Worm (Caenorhabditis elegans) whole organism, mixed stage, embryonic: ENCODE results near the gene npr-40.

Experiments
- M03D4.4 ChIP-seq: sonication (generic microtip); optimal IDR thresholded peaks from 2 replicates; lab custom pipeline; 2017; ENCODE audit warnings: mild to moderate bottlenecking, missing genetic modification characterization, missing compliant biosample characterization
- bed-3 ChIP-seq: fragments of 200-800 bp; sonication (Bioruptor generic); optimal IDR thresholded peaks from 3 replicates; lab custom pipeline; 2018; ENCODE audit warnings: mild to moderate bottlenecking, missing genetic modification characterization, moderate library complexity, missing compliant biosample characterization
- blmp-1 ChIP-seq: fragments of 150-350 bp; optimal IDR thresholded peaks from 2 replicates; lab custom pipeline; 2014; ENCODE audit warnings: missing biosample characterization, missing genetic modification characterization
- ceh-39 ChIP-seq: fragments of 150-350 bp; optimal IDR thresholded peaks from 2 replicates; lab custom pipeline; 2014; ENCODE audit warnings: missing biosample characterization, missing genetic modification characterization
- ceh-43 ChIP-seq: fragments of 200-800 bp; sonication (Bioruptor generic); optimal IDR thresholded peaks from 2 replicates; lab custom pipeline; 2018; ENCODE audit warnings: mild to moderate bottlenecking, missing genetic modification characterization, moderate library complexity, missing compliant biosample characterization
- ceh-83 ChIP-seq: fragments of 200-800 bp; sonication (Bioruptor generic); optimal IDR thresholded peaks from 2 replicates; lab custom pipeline; 2018; ENCODE audit warnings: mild to moderate bottlenecking, missing genetic modification characterization, missing compliant biosample characterization
- ces-1 ChIP-seq: fragments of 150-350 bp; optimal IDR thresholded peaks from 2 replicates; lab custom pipeline; 2014; ENCODE audit warnings: missing biosample characterization, missing genetic modification reagents, missing genetic modification characterization
- cnd-1 ChIP-seq: fragments of 200-800 bp; sonication (Bioruptor generic); optimal IDR thresholded peaks from 2 replicates; lab custom pipeline; 2018; ENCODE audit warnings: mild to moderate bottlenecking, missing genetic modification characterization, missing compliant biosample characterization
- drap-1 ChIP-seq: fragments of 200-800 bp; sonication (Bioruptor generic); optimal IDR thresholded peaks from 3 replicates; lab custom pipeline; 2018; ENCODE audit warnings: mild to moderate bottlenecking, missing genetic modification characterization, missing compliant biosample characterization
- elt-1 ChIP-seq: sonication (generic microtip); optimal IDR thresholded peaks from 2 replicates; lab custom pipeline; 2017; ENCODE audit warnings: missing genetic modification characterization, mild to moderate bottlenecking, missing compliant biosample characterization, antibody characterized with exemption, moderate library complexity, borderline replicate concordance; ENCODE audit not compliant: insufficient read depth
- elt-3 ChIP-seq: fragments of 150-350 bp; optimal IDR thresholded peaks from 2 replicates; lab custom pipeline; 2014; ENCODE audit warnings: missing biosample characterization, missing genetic modification characterization
- ham-2 ChIP-seq: fragments of 200-800 bp; sonication (Bioruptor generic); optimal IDR thresholded peaks from 2 replicates; lab custom pipeline; 2018; ENCODE audit warnings: mild to moderate bottlenecking, missing genetic modification characterization, missing compliant biosample characterization
- hlh-1 ChIP-seq: fragments of 150-350 bp; optimal IDR thresholded peaks from 2 replicates; lab custom pipeline; 2014; ENCODE audit warnings: missing biosample characterization, missing genetic modification reagents, missing genetic modification characterization
- lin-13 ChIP-seq: fragments of 150-350 bp; optimal IDR thresholded peaks from 2 replicates; lab custom pipeline; 2014; ENCODE audit warnings: missing biosample characterization, missing genetic modification characterization
- lsy-2 ChIP-seq: fragments of 150-350 bp; optimal IDR thresholded peaks from 2 replicates; lab custom pipeline; 2014; ENCODE audit warnings: missing biosample characterization, missing genetic modification characterization
- mab-5 ChIP-seq: fragments of 150-350 bp; optimal IDR thresholded peaks from 2 replicates; lab custom pipeline; 2014; ENCODE audit warnings: missing biosample characterization, missing genetic modification characterization
- mep-1 ChIP-seq: fragments of 150-350 bp; optimal IDR thresholded peaks from 2 replicates; lab custom pipeline; 2017; ENCODE audit warnings: missing biosample characterization, missing genetic modification reagents, missing genetic modification characterization, inconsistent platforms
- mls-2 ChIP-seq: sonication (generic microtip); optimal IDR thresholded peaks from 2 replicates; lab custom pipeline; 2016; ENCODE audit warnings: mild to moderate bottlenecking, missing genetic modification characterization, moderate library complexity, missing compliant biosample characterization
- nhr-2 ChIP-seq: fragments of 150-350 bp; optimal IDR thresholded peaks from 2 replicates; lab custom pipeline; 2014; ENCODE audit warnings: missing biosample characterization, missing genetic modification characterization
- nhr-237 ChIP-seq: fragments of 150-350 bp; optimal IDR thresholded peaks from 2 replicates; lab custom pipeline; 2014; ENCODE audit warnings: missing biosample characterization, missing genetic modification characterization
- nhr-28 ChIP-seq: fragments of 150-350 bp; optimal IDR thresholded peaks from 2 replicates; lab custom pipeline; 2014; ENCODE audit warnings: missing biosample characterization, missing genetic modification characterization
- nhr-76 ChIP-seq: sonication (generic microtip); optimal IDR thresholded peaks from 2 replicates; lab custom pipeline; 2017; ENCODE audit warnings: missing biosample characterization, missing genetic modification characterization
- pha-4 ChIP-seq: fragments of 150-350 bp; optimal IDR thresholded peaks from 2 replicates; lab custom pipeline; 2018; ENCODE audit warnings: missing biosample characterization, missing genetic modification reagents, missing genetic modification characterization
- sem-2 ChIP-seq: fragments of 200-800 bp; sonication (Bioruptor generic); optimal IDR thresholded peaks from 2 replicates; lab custom pipeline; 2018; ENCODE audit warnings: mild to moderate bottlenecking, missing genetic modification characterization, missing compliant biosample characterization
- snpc-4 ChIP-seq: fragments of 150-350 bp; optimal IDR thresholded peaks from 2 replicates; lab custom pipeline; 2014; ENCODE audit warnings: missing biosample characterization, missing genetic modification characterization
- sptf-1 ChIP-seq: sonication (generic microtip); optimal IDR thresholded peaks from 2 replicates; lab custom pipeline; 2017; ENCODE audit warnings: mild to moderate bottlenecking, missing genetic modification characterization, moderate library complexity, missing compliant biosample characterization
- tbx-8 ChIP-seq: fragments of 200-800 bp; sonication (Bioruptor generic); optimal IDR thresholded peaks from 2 replicates; lab custom pipeline; 2018; ENCODE audit warnings: mild to moderate bottlenecking, missing genetic modification characterization, moderate library complexity, missing compliant biosample characterization
- unc-120 ChIP-seq: sonication (generic microtip); optimal IDR thresholded peaks from 2 replicates; lab custom pipeline; 2017; ENCODE audit warnings: missing genetic modification characterization, missing compliant biosample characterization; ENCODE audit not compliant: poor library complexity, severe bottlenecking
- unc-39 ChIP-seq: fragments of 150-350 bp; optimal IDR thresholded peaks from 2 replicates; lab custom pipeline; 2014; ENCODE audit warnings: missing biosample characterization, missing genetic modification characterization
- unc-62 ChIP-seq: fragments of 150-350 bp; optimal IDR thresholded peaks from 2 replicates; lab custom pipeline; 2014; ENCODE audit warnings: missing biosample characterization, missing genetic modification reagents, missing genetic modification characterization
- zip-8 ChIP-seq: fragments of 150-350 bp; optimal IDR thresholded peaks from 2 replicates; lab custom pipeline; 2014; ENCODE audit warnings: missing biosample characterization, missing genetic modification characterization

The npr-40 gene

ce11 chrX:14916767-14917166, 1.9 kb upstream of the npr-40 start:
- TF ChIP-seq sem-2 (GFP tag; lab: Kevin White, UChicago) (no peak), M03D4.4 (no peak)

- TF ChIP-seq nhr-237 (tag; lab: Kevin White, UChicago) (no peak), nhr-28 (tag; lab: Kevin White, UChicago) (no peak), ceh-43 (GFP tag; lab: Kevin White, UChicago) (no peak), unc-62 (GFP tag; lab: Kevin White, UChicago) (no peak), ham-2 (no peak), ceh-39 (tag; lab: Kevin White, UChicago) (no peak), mab-5 (no peak), sem-2 (GFP tag; lab: Kevin White, UChicago) (no peak), elt-1 (tag; lab: Kevin White, UChicago) (no peak), lsy-2 (tag; lab: Kevin White, UChicago) (no peak), cnd-1 (tag; lab: Kevin White, UChicago) (no peak), elt-3 (tag; lab: Kevin White, UChicago) (no peak), mep-1 (no peak), nhr-2 (tag; lab: Kevin White, UChicago) (no peak)
These were observed 2.2 kb downstream of the npr-40 start for ce11 chrX:14920880-14921279.

- TF ChIP-seq tbx-8 (GFP tag; lab: Kevin White, UChicago) = no peak
- TF ChIP-seq M03D4.4 = no peak
- TF ChIP-seq sem-2 (GFP tag; lab: Kevin White, UChicago) = no peak
- no peak for TF ChIP-seq mab-5
These were observed 4.1 kb downstream of the npr-40 start for ce11 chrX:14922758-14923157.

- TF ChIP-seq ceh-83 = no peak
- TF ChIP-seq nhr-28 (tag; lab: Kevin White, UChicago) = no peak
- no peak for TF ChIP-seq hlh-1 (tag; lab: Kevin White, UChicago)
- no peak for TF ChIP-seq zip-8 (tag; lab: Kevin White, UChicago)
- TF ChIP-seq nhr-2 (tag; lab: Kevin White, UChicago) = no peak
- TF ChIP-seq elt-1 (tag; lab: Kevin White, UChicago) = no peak
- TF ChIP-seq ceh-43 (GFP tag; lab: Kevin White, UChicago) = no peak
- no peak for TF ChIP-seq elt-3 (tag; lab: Kevin White, UChicago)
These were observed 10.2 kb downstream of the npr-40 start, which contains the start of gene ntr-2 for ce11 chrX:14928854-14929253. Gene ntr-2, minus strand, starts transcription at chrX:14928954.

- TF ChIP-seq nhr-2 (tag; lab: Kevin White, UChicago) (no peak), hlh-1 (tag; lab: Kevin White, UChicago) (no peak), cnd-1 (tag; lab: Kevin White, UChicago) (no peak), M03D4.4 (no peak), sem-2 (GFP tag; lab: Kevin White, UChicago) (no peak), unc-120 (tag; lab: Kevin White, UChicago) (no peak), nhr-76 (tag; lab: Kevin White, UChicago) (no peak), ces-1 (no peak), elt-1 (tag; lab: Kevin White, UChicago) (no peak), unc-39 (tag; lab: Kevin White, UChicago) (no peak), ceh-39 (tag; lab: Kevin White, UChicago) (no peak)
These were observed 10.9 kb downstream of the npr-40 start for ce11 chrX:14929512-14929911.

ce11 chrX:14931443-14931842, 12.8 kb downstream of the npr-40 start:
- no peak for TF ChIP-seq lin-13 (tag; lab: Kevin White, UChicago)
- no peak for TF ChIP-seq pha-4 (tag; lab: Kevin White, UChicago)
- no peak for TF ChIP-seq drap-1
- TF ChIP-seq bed-3 (GFP tag; lab: Kevin White, UChicago) = no peak
- no peak for TF ChIP-seq M03D4.4
- TF ChIP-seq blmp-1 (tag; lab: Kevin White, UChicago) = no peak
- TF ChIP-seq lsy-2 (tag; lab: Kevin White, UChicago) = no peak
- no peak for TF ChIP-seq unc-120 (tag; lab: Kevin White, UChicago)
- TF ChIP-seq nhr-28 (tag; lab: Kevin White, UChicago) = no peak
- TF ChIP-seq mls-2 (tag; lab: Kevin White, UChicago) = no peak
- TF ChIP-seq sptf-1 (tag; lab: Kevin White, UChicago) = no peak
- TF ChIP-seq snpc-4 (tag; lab: Kevin White, UChicago) = no peak
- TF ChIP-seq ham-2 = no peak
- TF ChIP-seq, all 35 proteins: peak for 0
